Fruit fly (Drosophila melanogaster) whole organism, prepupa: ENCODE results near the gene Osi18.

Source experiments
- Blimp-1 ChIP-seq: fragments of 200-800 bp; sonication (Bioruptor generic); optimal IDR thresholded peaks from 3 replicates; lab custom pipeline; 2017; ENCODE audit warnings: missing biosample characterization, missing genetic modification characterization, mild to moderate bottlenecking, moderate library complexity, missing genetic modification reagents
- CG10631 ChIP-seq: fragments of 200-800 bp; sonication (Bioruptor generic); optimal IDR thresholded peaks from 2 replicates; lab custom pipeline; 2016; ENCODE audit warnings: missing biosample characterization, missing genetic modification characterization
- CG11294 ChIP-seq: fragments of 200-800 bp; sonication (Bioruptor generic); IDR thresholded peaks from 2 replicates; pipeline ENCODE4 v1.3.6; 2022; ENCODE audit warnings: missing biosample characterization, missing genetic modification characterization
- CG11762 ChIP-seq: fragments of 200-800 bp; sonication (Bioruptor generic); optimal IDR thresholded peaks from 3 replicates; lab custom pipeline; 2016; ENCODE audit warnings: missing biosample characterization, missing genetic modification characterization; ENCODE audit not compliant: insufficient read depth
- CG11902 ChIP-seq: fragments of 200-800 bp; sonication (Bioruptor generic); optimal IDR thresholded peaks from 3 replicates; lab custom pipeline; 2016; ENCODE audit warnings: missing biosample characterization, missing genetic modification characterization
- CG15336 ChIP-seq: fragments of 200-800 bp; sonication (Bioruptor generic); IDR thresholded peaks from 2 replicates; pipeline ENCODE4 v1.3.6; 2022; ENCODE audit warnings: missing biosample characterization, missing genetic modification characterization
- CG1621 ChIP-seq: fragments of 200-800 bp; sonication (Bioruptor generic); optimal IDR thresholded peaks from 3 replicates; lab custom pipeline; 2018; ENCODE audit warnings: missing biosample characterization, mild to moderate bottlenecking, missing genetic modification characterization
- CG3032 ChIP-seq: fragments of 200-800 bp; optimal IDR thresholded peaks from 2 replicates; lab custom pipeline; 2019; ENCODE audit warnings: missing biosample characterization, mild to moderate bottlenecking, missing genetic modification characterization, moderate library complexity
- CG32006 ChIP-seq: fragments of 200-800 bp; sonication (Bioruptor generic); optimal IDR thresholded peaks from 3 replicates; lab custom pipeline; 2017; ENCODE audit warnings: missing biosample characterization, mild to moderate bottlenecking, missing genetic modification characterization
- CG34406 ChIP-seq: fragments of 200-800 bp; sonication (Bioruptor generic); optimal IDR thresholded peaks from 3 replicates; lab custom pipeline; 2016; ENCODE audit warnings: missing biosample characterization, missing genetic modification characterization
- CG3919 ChIP-seq: fragments of 200-800 bp; sonication (Bioruptor generic); optimal IDR thresholded peaks from 3 replicates; lab custom pipeline; 2016; ENCODE audit warnings: missing biosample characterization, missing genetic modification characterization
- CG4318 ChIP-seq: fragments of 200-800 bp; sonication (Bioruptor generic); optimal IDR thresholded peaks from 3 replicates; lab custom pipeline; 2017; ENCODE audit warnings: missing biosample characterization, mild to moderate bottlenecking, missing genetic modification characterization
- CG6163 ChIP-seq: fragments of 200-800 bp; sonication (Bioruptor generic); IDR thresholded peaks from 3 replicates; pipeline ENCODE4 v1.3.6; 2022; ENCODE audit warnings: missing biosample characterization, missing genetic modification characterization
- CG6276 ChIP-seq: fragments of 200-800 bp; sonication (Bioruptor generic); optimal IDR thresholded peaks from 2 replicates; lab custom pipeline; 2017; ENCODE audit warnings: missing biosample characterization, mild to moderate bottlenecking, missing genetic modification characterization
- CG6792 ChIP-seq: fragments of 200-800 bp; sonication (Bioruptor generic); optimal IDR thresholded peaks from 3 replicates; lab custom pipeline; 2016; ENCODE audit warnings: missing biosample characterization, missing genetic modification characterization
- CG6808 ChIP-seq: fragments of 200-800 bp; sonication (Bioruptor generic); optimal IDR thresholded peaks from 3 replicates; lab custom pipeline; 2017; ENCODE audit warnings: missing biosample characterization, missing genetic modification characterization, mild to moderate bottlenecking, moderate library complexity, missing genetic modification reagents
- CG6854 ChIP-seq: fragments of 200-800 bp; sonication (Bioruptor generic); optimal IDR thresholded peaks from 2 replicates; lab custom pipeline; 2017; ENCODE audit warnings: missing biosample characterization, mild to moderate bottlenecking, missing genetic modification characterization
- CG7368 ChIP-seq: fragments of 200-800 bp; sonication (Bioruptor generic); optimal IDR thresholded peaks from 3 replicates; lab custom pipeline; 2016; ENCODE audit warnings: missing biosample characterization, missing genetic modification characterization
- CG8119 ChIP-seq: fragments of 200-800 bp; sonication (Bioruptor generic); IDR thresholded peaks from 3 replicates; pipeline ENCODE4 v1.3.6; 2022; ENCODE audit warnings: missing biosample characterization, missing genetic modification characterization
- CG8319 ChIP-seq: fragments of 200-800 bp; sonication (Bioruptor generic); optimal IDR thresholded peaks from 3 replicates; lab custom pipeline; 2016; ENCODE audit warnings: missing biosample characterization, missing genetic modification characterization
- CG8632 ChIP-seq: fragments of 200-800 bp; sonication (Bioruptor generic); optimal IDR thresholded peaks from 3 replicates; lab custom pipeline; 2016; ENCODE audit warnings: missing biosample characterization, missing genetic modification characterization
- CG9139 ChIP-seq: fragments of 200-800 bp; sonication (Bioruptor generic); optimal IDR thresholded peaks from 3 replicates; lab custom pipeline; 2017; ENCODE audit warnings: missing biosample characterization, mild to moderate bottlenecking, missing genetic modification characterization
- Eip75B ChIP-seq: fragments of 200-800 bp; sonication (Bioruptor generic); optimal IDR thresholded peaks from 3 replicates; lab custom pipeline; 2016; ENCODE audit warnings: missing biosample characterization, missing genetic modification characterization
- Eip78C ChIP-seq: fragments of 200-800 bp; sonication (Bioruptor generic); peaks from one replicate; lab custom pipeline; 2016; ENCODE audit warnings: missing biosample characterization, missing genetic modification characterization
- Ets96B ChIP-seq: fragments of 200-800 bp; optimal IDR thresholded peaks from 2 replicates; lab custom pipeline; 2019; ENCODE audit warnings: missing biosample characterization, mild to moderate bottlenecking, missing genetic modification characterization, moderate library complexity
- Gug ChIP-seq: fragments of 200-800 bp; sonication (Bioruptor generic); IDR thresholded peaks from 2 replicates; pipeline ENCODE4 v1.3.6; 2022; ENCODE audit warnings: missing biosample characterization, missing genetic modification characterization
- Hr39 ChIP-seq: fragments of 200-800 bp; sonication (Bioruptor generic); optimal IDR thresholded peaks from 2 replicates; lab custom pipeline; 2016; ENCODE audit warnings: missing biosample characterization, missing genetic modification characterization
- Lpt ChIP-seq: fragments of 200-800 bp; sonication (Bioruptor generic); optimal IDR thresholded peaks from 3 replicates; lab custom pipeline; 2016; ENCODE audit warnings: missing biosample characterization, missing genetic modification characterization
- Met ChIP-seq: fragments of 200-800 bp; sonication (Bioruptor generic); optimal IDR thresholded peaks from 3 replicates; lab custom pipeline; 2016; ENCODE audit warnings: missing biosample characterization, missing genetic modification characterization
- OdsH ChIP-seq: fragments of 200-800 bp; sonication (Bioruptor generic); optimal IDR thresholded peaks from 3 replicates; lab custom pipeline; 2016; ENCODE audit warnings: missing biosample characterization, missing genetic modification characterization
- achi ChIP-seq: fragments of 200-800 bp; sonication (Bioruptor generic); optimal IDR thresholded peaks from 3 replicates; lab custom pipeline; 2016; ENCODE audit warnings: missing biosample characterization, missing genetic modification characterization
- acj6 ChIP-seq: fragments of 200-800 bp; sonication (Bioruptor generic); optimal IDR thresholded peaks from 3 replicates; lab custom pipeline; 2016; ENCODE audit warnings: missing biosample characterization, missing genetic modification characterization
- dac ChIP-seq: fragments of 200-800 bp; sonication (Bioruptor generic); optimal IDR thresholded peaks from 2 replicates; lab custom pipeline; 2017; ENCODE audit warnings: missing biosample characterization, mild to moderate bottlenecking, missing genetic modification characterization
- dsx ChIP-seq: fragments of 200-800 bp; optimal IDR thresholded peaks from 3 replicates; lab custom pipeline; 2019; ENCODE audit warnings: missing biosample characterization, mild to moderate bottlenecking, missing genetic modification characterization, moderate library complexity; ENCODE audit not compliant: poor library complexity, severe bottlenecking
- eg ChIP-seq: fragments of 200-800 bp; sonication (Bioruptor generic); IDR thresholded peaks from 3 replicates; pipeline ENCODE4 v1.3.6; 2022; ENCODE audit warnings: missing biosample characterization, missing genetic modification characterization
- esn ChIP-seq: fragments of 200-800 bp; sonication (Bioruptor generic); optimal IDR thresholded peaks from 2 replicates; lab custom pipeline; 2016; ENCODE audit warnings: missing biosample characterization, mild to moderate bottlenecking, missing genetic modification characterization, moderate library complexity
- fd59A ChIP-seq: fragments of 200-800 bp; sonication (Bioruptor generic); optimal IDR thresholded peaks from 2 replicates; lab custom pipeline; 2017; ENCODE audit warnings: missing biosample characterization, mild to moderate bottlenecking, missing genetic modification characterization, missing genetic modification reagents
- fkh ChIP-seq: fragments of 200-800 bp; sonication (Bioruptor generic); optimal IDR thresholded peaks from 3 replicates; lab custom pipeline; 2017; ENCODE audit warnings: missing biosample characterization, mild to moderate bottlenecking, missing genetic modification characterization, moderate library complexity
- net ChIP-seq: fragments of 200-800 bp; sonication (Bioruptor generic); optimal IDR thresholded peaks from 3 replicates; lab custom pipeline; 2016; ENCODE audit warnings: missing biosample characterization, missing genetic modification characterization
- pdm3 ChIP-seq: fragments of 200-800 bp; sonication (Bioruptor generic); optimal IDR thresholded peaks from 3 replicates; lab custom pipeline; 2016; ENCODE audit warnings: missing biosample characterization, missing genetic modification characterization
- salr ChIP-seq, 2 experiments: fragments of 200-800 bp; sonication (Bioruptor generic); optimal IDR thresholded peaks; 3 replicates each; lab custom pipeline; 2016 to 2018; ENCODE audit warnings: missing biosample characterization in 2 of 2, missing genetic modification characterization in 2 of 2, mild to moderate bottlenecking in 1 of 2
- ss ChIP-seq, 2 experiments: fragments of 200-800 bp; sonication (Bioruptor generic); optimal IDR thresholded peaks; 2 replicates in 1 of 2; 3 replicates in 1 of 2; lab custom pipeline; 2017 to 2018; ENCODE audit warnings: mild to moderate bottlenecking in 2 of 2, missing biosample characterization in 2 of 2, missing genetic modification characterization in 2 of 2, moderate library complexity in 1 of 2
- svp ChIP-seq: fragments of 200-800 bp; sonication (Bioruptor generic); peaks from one replicate; lab custom pipeline; 2016; ENCODE audit warnings: missing biosample characterization, missing genetic modification characterization
- topi ChIP-seq: fragments of 200-800 bp; sonication (Bioruptor generic); optimal IDR thresholded peaks from 3 replicates; lab custom pipeline; 2016; ENCODE audit warnings: missing biosample characterization, missing genetic modification characterization
- vri ChIP-seq: fragments of 200-800 bp; sonication (Bioruptor generic); optimal IDR thresholded peaks from 3 replicates; lab custom pipeline; 2016; ENCODE audit warnings: missing biosample characterization, mild to moderate bottlenecking, missing genetic modification characterization

The Osi18 gene

dm6 chr3R:6350755-6351154 is 20.7 kb downstream of the Osi18 start, which contains the start of gene Pak (continued):
- TF ChIP-seq CG32006 (GFP tag; lab: Kevin White, UChicago) (no peak), svp (GFP tag; lab: Kevin White, UChicago) (no peak)

- peak; percentile 10 for TF ChIP-seq CG3919
- TF ChIP-seq CG6163, result 0 out of 3 replicates have a peak, but pooled peaks have one; percentile 10
- no peak for TF ChIP-seq CG7368 (GFP tag; lab: Kevin White, UChicago)
- TF ChIP-seq fkh (GFP tag; lab: Kevin White, UChicago), result no peak
- no peak for TF ChIP-seq vri (GFP tag; lab: Kevin White, UChicago)
- TF ChIP-seq CG8319 (GFP tag; lab: Kevin White, UChicago), result no peak
- 0 out of 3 replicates have a peak, but pooled peaks have one; percentile 36 for TF ChIP-seq CG8119
- TF ChIP-seq CG6854 (GFP tag; lab: Kevin White, UChicago), result peak; percentile 29
- peak; percentile 81 for TF ChIP-seq Eip78C (GFP tag; lab: Kevin White, UChicago)
- peak; percentile 32 for TF ChIP-seq CG9139 (GFP tag; lab: Kevin White, UChicago)
- TF ChIP-seq salr (GFP tag; optimal IDR thresholded peaks at IDR 0.05; lab: Kevin White, UChicago), result peak in 1 of 2 experiments; percentile 8
- TF ChIP-seq CG6276, result no peak
- peak; percentile 37 for TF ChIP-seq CG1621 (tag; lab: Kevin White, UChicago)
- peak; percentile 22 for TF ChIP-seq CG32006 (GFP tag; lab: Kevin White, UChicago)
- peak; percentile 29 for TF ChIP-seq Lpt (GFP tag; lab: Kevin White, UChicago)
- TF ChIP-seq ss (GFP tag; optimal IDR thresholded peaks at IDR 0.05; lab: Kevin White, UChicago), result peak in 1 of 2 experiments; percentile 7
Measured at dm6 chr3R:6351181-6351580, 21.1 kb downstream of the Osi18 start.

dm6 chr3R:6351696-6352378 is 21.8 kb downstream of the Osi18 start:
- TF ChIP-seq CG15336 (GFP tag; lab: Robert Waterston, UW) (peak; percentile 73), CG3032 (tag; lab: Kevin White, UChicago) (peak; percentile 42), CG3919 (peak; percentile 24), fd59A (GFP tag; lab: Kevin White, UChicago) (no peak), CG10631 (GFP tag; lab: Kevin White, UChicago) (peak; percentile 14), acj6 (GFP tag; lab: Kevin White, UChicago) (peak; percentile 49), CG11762 (GFP tag; lab: Kevin White, UChicago) (no peak), Met (no peak), dsx (GFP tag; lab: Kevin White, UChicago) (peak; percentile 13), CG11902 (GFP tag; lab: Kevin White, UChicago) (no peak), CG6792 (GFP tag; lab: Kevin White, UChicago) (no peak), CG6854 (GFP tag; lab: Kevin White, UChicago) (no peak), CG11294 (GFP tag; lab: Robert Waterston, UW) (no peak), CG32006 (GFP tag; lab: Kevin White, UChicago) (peak; percentile 77), eg (peak; percentile 52; the same call in 2 of the 3 replicates), Hr39 (peak; percentile 9), OdsH (peak; percentile 52), Gug (0 out of 2 replicates have a peak, but pooled peaks have one; percentile 26), topi (no peak), Eip75B (peak; percentile 4), achi (GFP tag; lab: Kevin White, UChicago) (peak; percentile 39), CG8632 (GFP tag; lab: Kevin White, UChicago) (no peak), pdm3 (GFP tag; lab: Kevin White, UChicago) (peak; percentile 47), CG4318 (GFP tag; lab: Kevin White, UChicago) (peak; percentile 45), esn (GFP tag; lab: Kevin White, UChicago) (peak; percentile 31), CG34406 (GFP tag; lab: Kevin White, UChicago) (no peak), CG7368 (GFP tag; lab: Kevin White, UChicago) (no peak), Ets96B (tag; lab: Kevin White, UChicago) (peak; percentile 17), dac (GFP tag; lab: Kevin White, UChicago) (peak; percentile 37), CG9139 (GFP tag; lab: Kevin White, UChicago) (no peak), CG1621 (tag; lab: Kevin White, UChicago) (no peak), svp (GFP tag; lab: Kevin White, UChicago) (no peak), net (GFP tag; lab: Kevin White, UChicago) (peak; percentile 31), CG6163 (0 out of 3 replicates have a peak, but pooled peaks have one; percentile 41), CG6808 (GFP tag; lab: Kevin White, UChicago) (peak; percentile 42), fkh (GFP tag; lab: Kevin White, UChicago) (peak; percentile 38), Blimp-1 (GFP tag; lab: Kevin White, UChicago) (no peak)
